Fruit fly (Drosophila melanogaster): ENCODE data around the gene CG3939.

Gene CG3939

DNA sequence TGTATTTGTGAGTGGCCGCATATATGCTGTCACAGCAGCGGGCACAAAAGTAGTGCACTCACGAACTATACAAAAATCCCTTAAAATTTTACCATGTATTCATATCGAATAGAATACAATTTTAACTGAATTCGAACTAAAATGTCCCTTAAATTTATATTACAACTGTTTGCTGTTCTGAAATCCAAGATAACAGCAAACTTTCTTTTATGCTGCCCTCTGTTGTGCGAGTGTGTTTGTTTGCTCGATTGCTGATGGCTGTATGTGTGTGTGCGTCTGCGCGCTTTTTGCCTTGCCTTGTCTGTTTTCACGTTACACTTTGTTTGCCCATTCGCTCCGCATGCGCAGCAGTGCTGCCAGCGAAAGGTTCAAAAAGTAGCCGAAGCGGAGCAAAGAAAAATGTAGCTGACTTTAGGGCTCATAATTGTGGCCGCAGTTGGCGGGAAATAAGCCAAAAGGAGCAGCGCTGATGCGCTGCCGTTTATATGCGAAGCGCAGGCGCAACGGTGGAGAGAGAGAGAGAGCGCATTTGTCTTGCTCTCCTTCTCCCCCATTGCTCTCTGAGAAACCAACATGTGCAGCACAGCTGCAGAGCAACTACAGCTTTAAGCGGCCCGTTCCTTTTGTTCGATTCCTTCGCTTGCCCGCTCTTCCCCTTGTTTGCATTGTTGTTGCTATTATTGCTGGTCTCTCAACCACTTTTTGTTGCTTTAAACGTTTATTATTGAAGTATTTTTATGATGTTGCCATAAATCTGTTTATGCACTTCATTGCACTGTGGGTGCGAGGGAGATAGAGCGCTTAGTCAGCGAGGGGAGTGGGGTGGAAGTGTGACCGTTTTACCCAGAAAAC is 12.2 kb upstream of the CG3939 start (continued):
- peak; percentile 93 for TF ChIP-seq ATbp (GFP tag; optimal IDR thresholded peaks at IDR 0.05)
- peak; percentile 82 for TF ChIP-seq slp2 (GFP tag; optimal IDR thresholded peaks at IDR 0.05)
- TF ChIP-seq B-H2 (GFP tag; optimal IDR thresholded peaks at IDR 0.05) = peak; percentile 14
- no peak for TF ChIP-seq hkb (optimal IDR thresholded peaks at IDR 0.05)
- peak; percentile 95 for TF ChIP-seq hkb (GFP tag; IDR thresholded peaks at IDR 0.05)
- TF ChIP-seq dan (GFP tag; IDR thresholded peaks at IDR 0.05) = peak; percentile 82
- peak; percentile 52 for TF ChIP-seq CG34376 (GFP tag; optimal IDR thresholded peaks at IDR 0.05)
- peak; percentile 91 for TF ChIP-seq CG14050 (GFP tag; IDR thresholded peaks at IDR 0.05)
- TF ChIP-seq CG6654 (GFP tag; optimal IDR thresholded peaks at IDR 0.05) = peak; percentile 80
- peak; percentile 66 for TF ChIP-seq Deaf1 (tag; optimal IDR thresholded peaks at IDR 0.05)
- TF ChIP-seq sob (GFP tag; IDR thresholded peaks at IDR 0.05) = peak; percentile 88
- peak; percentile 91 for TF ChIP-seq Blimp-1 (GFP tag; optimal IDR thresholded peaks at IDR 0.05)
- TF ChIP-seq crp (GFP tag; optimal IDR thresholded peaks at IDR 0.05) = peak in 1 of 2 experiments; percentile 59
- TF ChIP-seq CG7839 (tag; optimal IDR thresholded peaks at IDR 0.05) = peak; percentile 96
- peak; percentile 94 for TF ChIP-seq CG17328 (GFP tag; IDR thresholded peaks at IDR 0.05)
- peak; percentile 29 for TF ChIP-seq zf30C (GFP tag; optimal IDR thresholded peaks at IDR 0.05)
- TF ChIP-seq trh (GFP tag; optimal IDR thresholded peaks at IDR 0.05) = peak; percentile 46
- peak; percentile 97 for TF ChIP-seq CG10979 (tag; optimal IDR thresholded peaks at IDR 0.05)
- no peak for TF ChIP-seq CG42726 (GFP tag; IDR thresholded peaks at IDR 0.05; ENCODE audit: partially characterized antibody)
- TF ChIP-seq Spps (tag; optimal IDR thresholded peaks at IDR 0.05) = peak; percentile 93
- peak; percentile 85 for TF ChIP-seq ro (GFP tag; IDR thresholded peaks at IDR 0.05)
- peak; percentile 92 for TF ChIP-seq CG1233 (GFP tag; optimal IDR thresholded peaks at IDR 0.05)
- TF ChIP-seq ap (GFP tag; IDR thresholded peaks at IDR 0.05) = peak; percentile 90
- peak; percentile 67 for TF ChIP-seq CG14965 (GFP tag; optimal IDR thresholded peaks at IDR 0.05; ENCODE audit: borderline replicate concordance)
- peak; percentile 90 to 95 for TF ChIP-seq chif (GFP tag; optimal IDR thresholded peaks at IDR 0.05)
- peak; percentile 80 for TF ChIP-seq CG6854 (GFP tag; optimal IDR thresholded peaks at IDR 0.05)
- peak; percentile 65; the same call in 1 of the 2 replicates for TF ChIP-seq CG11085 (GFP tag; IDR thresholded peaks at IDR 0.05)
- TF ChIP-seq bsh (GFP tag; optimal IDR thresholded peaks at IDR 0.05) = peak; percentile 31 to 96
- peak; percentile 60 for TF ChIP-seq CG4617 (GFP tag; optimal IDR thresholded peaks at IDR 0.05; ENCODE audit: borderline replicate concordance)
- peak; percentile 93 for TF ChIP-seq otp (GFP tag; IDR thresholded peaks at IDR 0.05)
- peak in 1 of 2 experiments; percentile 67 for TF ChIP-seq tll (GFP tag; optimal IDR thresholded peaks at IDR 0.05)
- TF ChIP-seq Myb (GFP tag; optimal IDR thresholded peaks at IDR 0.05) = peak; percentile 74
- peak; percentile 94 for TF ChIP-seq jumu (GFP tag; optimal IDR thresholded peaks at IDR 0.05)
- TF ChIP-seq z (GFP tag; IDR thresholded peaks at IDR 0.05) = peak; percentile 69
- no peak for TF ChIP-seq tio (GFP tag; optimal IDR thresholded peaks at IDR 0.05)
- TF ChIP-seq tup (GFP tag; optimal IDR thresholded peaks at IDR 0.05) = peak; percentile 77
- peak; percentile 78 for TF ChIP-seq klu (GFP tag; IDR thresholded peaks at IDR 0.05)
- peak; percentile 76 for TF ChIP-seq CG8765 (GFP tag; IDR thresholded peaks at IDR 0.05)
- peak; percentile 83 for TF ChIP-seq Nf-YB (GFP tag; optimal IDR thresholded peaks at IDR 0.05)
- no peak for TF ChIP-seq Doc3 (GFP tag; IDR thresholded peaks at IDR 0.05; ENCODE audit: partially characterized antibody)
- TF ChIP-seq lab (GFP tag; optimal IDR thresholded peaks at IDR 0.05) = peak; percentile 92
- peak; percentile 90 for TF ChIP-seq Optix (GFP tag; IDR thresholded peaks at IDR 0.05)
- peak; percentile 94 for TF ChIP-seq Ssrp (tag; optimal IDR thresholded peaks at IDR 0.05)
- peak; percentile 66 for TF ChIP-seq kah (GFP tag; optimal IDR thresholded peaks at IDR 0.05)
- peak; percentile 96 for TF ChIP-seq psq (GFP tag; optimal IDR thresholded peaks at IDR 0.05)
- TF ChIP-seq HmgZ (tag; optimal IDR thresholded peaks at IDR 0.05) = peak; percentile 92
- no peak for TF ChIP-seq Sin3A (optimal IDR thresholded peaks at IDR 0.05)
- TF ChIP-seq CG12104 (GFP tag; optimal IDR thresholded peaks at IDR 0.05) = peak; percentile 90
